Worm (Caenorhabditis elegans) whole organism, late embryonic: ENCODE data around the gene Y57G11B.6.
A peak's percentile ranks its signal among the peaks of the same experiment; 100 is the strongest.
"Not testable (repeated sequence)": the region's sequence is repeated elsewhere in the genome, so short reads cannot be mapped to it uniquely, and the experiment has no call there.

ENCODE experiments used
- C38D4.7 ChIP-seq: fragments of 200-800 bp; sonication (Bioruptor generic); optimal IDR thresholded peaks from 2 replicates; lab custom pipeline; 2018; ENCODE audit warnings: mild to moderate bottlenecking, missing genetic modification characterization, moderate library complexity, missing compliant biosample characterization
- F13H6.1 ChIP-seq: sonication (generic microtip); optimal IDR thresholded peaks from 2 replicates; lab custom pipeline; 2016; ENCODE audit warnings: missing genetic modification characterization, missing compliant biosample characterization
- K09A11.1 ChIP-seq: sonication (generic microtip); optimal IDR thresholded peaks from 2 replicates; lab custom pipeline; 2017; ENCODE audit warnings: antibody characterized with exemption, mild to moderate bottlenecking, missing genetic modification characterization, missing compliant biosample characterization; ENCODE audit not compliant: insufficient read depth
- ahr-1 ChIP-seq: sonication (generic microtip); optimal IDR thresholded peaks from 2 replicates; lab custom pipeline; 2016; ENCODE audit warnings: missing genetic modification characterization, missing compliant biosample characterization
- ama-1 ChIP-seq: fragments of 150-350 bp; optimal IDR thresholded peaks from 2 replicates; lab custom pipeline; 2014
- ceh-14 ChIP-seq: sonication (generic microtip); optimal IDR thresholded peaks from 2 replicates; lab custom pipeline; 2016; ENCODE audit warnings: missing genotype, missing genetic modification characterization, missing compliant biosample characterization
- ceh-18 ChIP-seq: sonication (generic microtip); optimal IDR thresholded peaks from 2 replicates; lab custom pipeline; 2016; ENCODE audit warnings: missing genetic modification characterization, missing compliant biosample characterization
- ceh-2 ChIP-seq: sonication (generic microtip); optimal IDR thresholded peaks from 2 replicates; lab custom pipeline; 2016; ENCODE audit warnings: missing genotype, missing genetic modification characterization, missing compliant biosample characterization
- ceh-24 ChIP-seq: sonication (generic microtip); optimal IDR thresholded peaks from 2 replicates; lab custom pipeline; 2016; ENCODE audit warnings: mild to moderate bottlenecking, missing genetic modification characterization, missing compliant biosample characterization
- che-1 ChIP-seq: sonication (generic microtip); optimal IDR thresholded peaks from 2 replicates; lab custom pipeline; 2016; ENCODE audit warnings: mild to moderate bottlenecking, missing genetic modification characterization, missing compliant biosample characterization
- ets-4 ChIP-seq: sonication (generic microtip); optimal IDR thresholded peaks from 2 replicates; lab custom pipeline; 2016; ENCODE audit warnings: missing genetic modification characterization, missing compliant biosample characterization
- eyg-1 ChIP-seq: sonication (generic microtip); optimal IDR thresholded peaks from 2 replicates; lab custom pipeline; 2016; ENCODE audit warnings: missing genotype, missing genetic modification characterization, missing compliant biosample characterization
- fax-1 ChIP-seq: sonication (generic microtip); optimal IDR thresholded peaks from 2 replicates; lab custom pipeline; 2016; ENCODE audit warnings: missing genotype, missing genetic modification characterization, missing compliant biosample characterization
- fkh-10 ChIP-seq: fragments of 150-350 bp; optimal IDR thresholded peaks from 2 replicates; lab custom pipeline; 2014; ENCODE audit warnings: missing biosample characterization, missing genetic modification reagents, missing genetic modification characterization
- gmeb-2 ChIP-seq: sonication (generic microtip); optimal IDR thresholded peaks from 2 replicates; lab custom pipeline; 2016; ENCODE audit warnings: missing genetic modification characterization, inconsistent platforms, missing compliant biosample characterization
- hlh-13 ChIP-seq: fragments of 200-800 bp; sonication (Bioruptor generic); optimal IDR thresholded peaks from 2 replicates; lab custom pipeline; 2018; ENCODE audit warnings: mild to moderate bottlenecking, missing genetic modification characterization, missing compliant biosample characterization
- hlh-6 ChIP-seq: sonication (generic microtip); optimal IDR thresholded peaks from 2 replicates; lab custom pipeline; 2016; ENCODE audit warnings: missing genotype, missing genetic modification characterization, missing compliant biosample characterization
- lin-11 ChIP-seq: fragments of 200-800 bp; sonication (Bioruptor generic); optimal IDR thresholded peaks from 2 replicates; lab custom pipeline; 2018; ENCODE audit warnings: mild to moderate bottlenecking, missing genetic modification characterization, missing compliant biosample characterization
- mec-3 ChIP-seq: sonication (generic microtip); optimal IDR thresholded peaks from 2 replicates; lab custom pipeline; 2016; ENCODE audit warnings: borderline replicate concordance, missing genetic modification characterization, missing compliant biosample characterization
- nfya-1 ChIP-seq: sonication (generic microtip); optimal IDR thresholded peaks from 2 replicates; lab custom pipeline; 2017; ENCODE audit warnings: missing genetic modification characterization, mild to moderate bottlenecking, missing compliant biosample characterization, antibody characterized with exemption, moderate library complexity
- pag-3 ChIP-seq: sonication (generic microtip); optimal IDR thresholded peaks from 2 replicates; lab custom pipeline; 2016; ENCODE audit warnings: missing compliant biosample characterization, missing genetic modification characterization, borderline replicate concordance
- pat-9 ChIP-seq: fragments of 200-800 bp; sonication (Bioruptor generic); optimal IDR thresholded peaks from 2 replicates; lab custom pipeline; 2018; ENCODE audit warnings: mild to moderate bottlenecking, missing genetic modification characterization, moderate library complexity, missing compliant biosample characterization
- pax-1 ChIP-seq: fragments of 150-350 bp; optimal IDR thresholded peaks from 2 replicates; lab custom pipeline; 2014; ENCODE audit warnings: missing biosample characterization, missing genetic modification characterization
- pha-2 ChIP-seq: sonication (generic microtip); optimal IDR thresholded peaks from 2 replicates; lab custom pipeline; 2017; ENCODE audit warnings: mild to moderate bottlenecking, missing genetic modification characterization, missing compliant biosample characterization
- pha-4 ChIP-seq: fragments of 150-350 bp; optimal IDR thresholded peaks from 2 replicates; lab custom pipeline; 2018; ENCODE audit warnings: missing biosample characterization, missing genetic modification reagents, missing genetic modification characterization
- sdc-2 ChIP-seq: sonication (generic microtip); optimal IDR thresholded peaks from 2 replicates; lab custom pipeline; 2016; ENCODE audit warnings: missing genotype, missing genetic modification characterization, missing compliant biosample characterization
- sox-2 ChIP-seq: fragments of 200-800 bp; sonication (Bioruptor generic); IDR thresholded peaks from 2 replicates; pipeline ENCODE4 v1.3.6; 2022; ENCODE audit warnings: missing genetic modification reagents, missing genetic modification characterization, missing compliant biosample characterization
- sox-4 ChIP-seq: sonication (generic microtip); optimal IDR thresholded peaks from 2 replicates; lab custom pipeline; 2017; ENCODE audit warnings: mild to moderate bottlenecking, missing genetic modification characterization, inconsistent platforms, missing compliant biosample characterization
- syd-9 ChIP-seq: sonication (generic microtip); optimal IDR thresholded peaks from 2 replicates; lab custom pipeline; 2016; ENCODE audit warnings: mild to moderate bottlenecking, missing genetic modification characterization, moderate library complexity, missing compliant biosample characterization
- tbx-2 ChIP-seq: sonication (generic microtip); optimal IDR thresholded peaks from 2 replicates; lab custom pipeline; 2016; ENCODE audit warnings: missing genetic modification characterization, missing compliant biosample characterization
- unc-42 ChIP-seq: sonication (generic microtip); optimal IDR thresholded peaks from 2 replicates; lab custom pipeline; 2016; ENCODE audit warnings: missing genotype, missing genetic modification characterization, missing compliant biosample characterization
- unc-55 ChIP-seq: sonication (generic microtip); optimal IDR thresholded peaks from 2 replicates; lab custom pipeline; 2017; ENCODE audit warnings: missing biosample characterization, missing genetic modification reagents, missing genetic modification characterization
- unc-86 ChIP-seq: sonication (generic microtip); optimal IDR thresholded peaks from 2 replicates; lab custom pipeline; 2016; ENCODE audit warnings: missing genetic modification characterization, missing compliant biosample characterization

The Y57G11B.6 gene

ce11 chrIV:14557642-14558041 lies 3.0 kb upstream of the Y57G11B.6 start:
- TF ChIP-seq sdc-2 (tag; lab: Kevin White, UChicago): no peak
- TF ChIP-seq F13H6.1 (tag; lab: Kevin White, UChicago): no peak
- TF ChIP-seq hlh-13 (GFP tag; lab: Kevin White, UChicago): no peak
- TF ChIP-seq unc-86 (tag; lab: Kevin White, UChicago): no peak
- no peak for TF ChIP-seq pha-2 (tag; lab: Kevin White, UChicago)
- no peak for TF ChIP-seq pag-3 (tag; lab: Kevin White, UChicago)
- no peak for TF ChIP-seq hlh-6 (tag; lab: Kevin White, UChicago)
- TF ChIP-seq ahr-1 (tag; lab: Kevin White, UChicago): no peak
- TF ChIP-seq tbx-2: no peak
- TF ChIP-seq ets-4 (tag; lab: Kevin White, UChicago): no peak
- no peak for TF ChIP-seq K09A11.1 (tag; lab: Kevin White, UChicago)
- TF ChIP-seq sox-4 (tag; lab: Kevin White, UChicago): no peak
- no peak for TF ChIP-seq ceh-14 (tag; lab: Kevin White, UChicago)
- TF ChIP-seq fkh-10 (GFP tag; lab: Kevin White, UChicago): no peak
- TF ChIP-seq pat-9 (tag; lab: Kevin White, UChicago): no peak
- no peak for TF ChIP-seq ceh-2 (tag; lab: Kevin White, UChicago)
- no peak for TF ChIP-seq che-1
- no peak for TF ChIP-seq syd-9 (tag; lab: Kevin White, UChicago)
- no peak for TF ChIP-seq ceh-18 (tag; lab: Kevin White, UChicago)
- TF ChIP-seq sox-2: no peak

ce11 chrIV:14551870-14552269 lies 2.8 kb downstream of the Y57G11B.6 start, which contains the start of gene pals-30:
Gene pals-30, minus strand, starts transcription at chrIV:14551970.
- not testable (repeated sequence) for TF ChIP-seq eyg-1, mec-3, syd-9 (tag; lab: Kevin White, UChicago)
- TF ChIP-seq, all 69 proteins: peak for 0; not testable (repeated sequence) for 69

DNA sequence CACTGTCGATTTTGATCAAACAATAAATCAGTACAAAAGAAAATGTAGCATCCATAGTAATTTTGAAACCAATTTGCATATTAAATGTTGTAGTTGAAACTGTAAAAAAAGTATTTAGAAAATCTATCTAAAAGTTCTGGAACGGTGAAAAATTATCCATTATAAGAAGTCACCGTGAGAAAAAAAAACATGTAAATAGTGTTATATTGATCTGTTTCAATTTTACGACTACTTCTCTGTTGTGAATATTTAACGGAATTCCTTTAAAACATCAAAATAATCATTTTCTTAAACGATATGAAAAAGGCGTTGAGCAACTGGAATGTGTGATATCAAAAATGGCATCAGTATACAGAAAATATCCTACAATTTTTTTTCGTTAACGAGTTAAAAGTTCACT lies 5.4 kb downstream of the Y57G11B.6 start, which contains the start of gene T27E7.9:
T27E7.9 (minus strand) TSS at position 101 of the 400 bp plus-strand sequence.
- TF ChIP-seq unc-42 (tag; lab: Kevin White, UChicago) (no peak), lin-11 (no peak), eyg-1 (tag; lab: Kevin White, UChicago) (no peak)
- TF ChIP-seq, all 69 proteins: peak for 0

ce11 chrIV:14547292-14547691 lies 7.4 kb downstream of the Y57G11B.6 start:
- no peak for TF ChIP-seq ceh-24 (tag; lab: Kevin White, UChicago)
- TF ChIP-seq nfya-1 (tag; lab: Kevin White, UChicago): peak; percentile 93

- TF ChIP-seq fax-1 (no peak), pha-4 (tag; lab: Kevin White, UChicago) (no peak), pax-1 (tag; lab: Kevin White, UChicago) (no peak), eyg-1 (tag; lab: Kevin White, UChicago) (no peak), ama-1 (lab: Kevin White, UChicago) (no peak), sox-2 (no peak), ceh-14 (tag; lab: Kevin White, UChicago) (no peak), gmeb-2 (tag; lab: Kevin White, UChicago) (no peak), ets-4 (tag; lab: Kevin White, UChicago) (no peak), ahr-1 (tag; lab: Kevin White, UChicago) (no peak), unc-55 (GFP tag; lab: Kevin White, UChicago) (no peak), pag-3 (tag; lab: Kevin White, UChicago) (no peak), C38D4.7 (GFP tag; lab: Kevin White, UChicago) (no peak)
Measured at ce11 chrIV:14542517-14542916, 12.2 kb downstream of the Y57G11B.6 start, which contains the start of gene pals-29. Gene pals-29, minus strand, starts transcription at chrIV:14542617.
